Worm (Caenorhabditis elegans) whole organism, L3 larva: ENCODE measurements around the gene M162.5.

Experiments
- R02D3.7 ChIP-seq: fragments of 150-350 bp; optimal IDR thresholded peaks from 2 replicates; lab custom pipeline; 2014; ENCODE audit warnings: missing biosample characterization, missing genetic modification characterization
- aly-2 ChIP-seq: fragments of 150-350 bp; optimal IDR thresholded peaks from 2 replicates; lab custom pipeline; 2014; ENCODE audit warnings: missing biosample characterization, missing genetic modification characterization
- ama-1 ChIP-seq: fragments of 150-350 bp; optimal IDR thresholded peaks from 2 replicates; lab custom pipeline; 2018
- ceh-16 ChIP-seq: sonication (generic microtip); optimal IDR thresholded peaks from 2 replicates; lab custom pipeline; 2017; ENCODE audit warnings: missing biosample characterization, missing genetic modification characterization
- ceh-28 ChIP-seq: fragments of 150-350 bp; optimal IDR thresholded peaks from 2 replicates; lab custom pipeline; 2014; ENCODE audit warnings: missing biosample characterization, missing genetic modification reagents, missing genetic modification characterization
- ceh-82 ChIP-seq: fragments of 150-350 bp; optimal IDR thresholded peaks from 2 replicates; lab custom pipeline; 2014; ENCODE audit warnings: missing biosample characterization, missing genetic modification characterization
- ceh-9 ChIP-seq: sonication (generic microtip); optimal IDR thresholded peaks from 2 replicates; lab custom pipeline; 2018; ENCODE audit warnings: missing biosample characterization, missing genetic modification characterization
- egl-27 ChIP-seq: sonication (generic microtip); optimal IDR thresholded peaks from 4 replicates; lab custom pipeline; 2017; ENCODE audit warnings: missing biosample characterization, missing genetic modification reagents, missing genetic modification characterization
- elt-1 ChIP-seq: fragments of 150-350 bp; optimal IDR thresholded peaks from 2 replicates; lab custom pipeline; 2014; ENCODE audit warnings: missing biosample characterization, missing genetic modification characterization
- elt-2 ChIP-seq: sonication (generic microtip); optimal IDR thresholded peaks from 2 replicates; lab custom pipeline; 2016; ENCODE audit warnings: missing genetic modification reagents, mild to moderate bottlenecking, missing genetic modification characterization, missing compliant biosample characterization
- eor-1 ChIP-seq, 2 experiments: fragments of 150-350 bp; optimal IDR thresholded peaks; 2 replicates each; lab custom pipeline; 2014 to 2018; ENCODE audit warnings: missing biosample characterization in 2 of 2, missing genetic modification characterization in 2 of 2
- fkh-10 ChIP-seq: sonication (generic microtip); optimal IDR thresholded peaks from 2 replicates; lab custom pipeline; 2017; ENCODE audit warnings: missing biosample characterization, missing genetic modification reagents, missing genetic modification characterization
- fos-1 ChIP-seq: fragments of 150-350 bp; optimal IDR thresholded peaks from 2 replicates; lab custom pipeline; 2014; ENCODE audit warnings: missing biosample characterization, missing genetic modification characterization
- hmg-11 ChIP-seq: sonication (generic microtip); optimal IDR thresholded peaks from 2 replicates; lab custom pipeline; 2016; ENCODE audit warnings: missing genetic modification characterization, missing compliant biosample characterization
- lin-15B ChIP-seq: fragments of 150-350 bp; optimal IDR thresholded peaks from 2 replicates; lab custom pipeline; 2014; ENCODE audit warnings: missing biosample characterization, missing genetic modification characterization
- lsy-12 ChIP-seq: sonication (generic microtip); optimal IDR thresholded peaks from 2 replicates; lab custom pipeline; 2016; ENCODE audit warnings: mild to moderate bottlenecking, missing genetic modification characterization, missing compliant biosample characterization
- mdl-1 ChIP-seq: fragments of 150-350 bp; optimal IDR thresholded peaks from 2 replicates; lab custom pipeline; 2014; ENCODE audit warnings: missing biosample characterization, missing genetic modification characterization
- nfya-1 ChIP-seq: sonication (generic microtip); optimal IDR thresholded peaks from 2 replicates; lab custom pipeline; 2017; ENCODE audit warnings: missing genetic modification characterization, mild to moderate bottlenecking, missing compliant biosample characterization, antibody characterized with exemption, moderate library complexity; ENCODE audit not compliant: insufficient read depth
- nhr-11 ChIP-seq: fragments of 150-350 bp; optimal IDR thresholded peaks from 2 replicates; lab custom pipeline; 2014; ENCODE audit warnings: missing biosample characterization, missing genetic modification characterization
- nhr-12 ChIP-seq: fragments of 150-350 bp; optimal IDR thresholded peaks from 2 replicates; lab custom pipeline; 2014; ENCODE audit warnings: missing biosample characterization, missing genetic modification characterization
- nhr-23 ChIP-seq: fragments of 150-350 bp; optimal IDR thresholded peaks from 2 replicates; lab custom pipeline; 2014; ENCODE audit warnings: missing biosample characterization, missing genetic modification reagents, missing genetic modification characterization
- nhr-76 ChIP-seq: fragments of 150-350 bp; sonication (generic microtip); optimal IDR thresholded peaks from 5 replicates; lab custom pipeline; 2014; ENCODE audit warnings: missing biosample characterization, missing genetic modification characterization
- pqm-1 ChIP-seq: fragments of 150-350 bp; optimal IDR thresholded peaks from 2 replicates; lab custom pipeline; 2017; ENCODE audit warnings: missing biosample characterization, missing genetic modification characterization, inconsistent platforms
- sea-2 ChIP-seq: fragments of 150-350 bp; sonication (generic microtip); optimal IDR thresholded peaks from 4 replicates; lab custom pipeline; 2014; ENCODE audit warnings: missing biosample characterization, missing genetic modification reagents, missing genetic modification characterization
- tbx-2 ChIP-seq: sonication (generic microtip); optimal IDR thresholded peaks from 2 replicates; lab custom pipeline; 2016; ENCODE audit warnings: mild to moderate bottlenecking, missing genetic modification characterization, missing compliant biosample characterization
- unc-39 ChIP-seq: sonication (generic microtip); optimal IDR thresholded peaks from 4 replicates; lab custom pipeline; 2017; ENCODE audit warnings: missing biosample characterization, missing genetic modification characterization
- zag-1 ChIP-seq: fragments of 150-350 bp; optimal IDR thresholded peaks from 2 replicates; lab custom pipeline; 2014; ENCODE audit warnings: missing biosample characterization, missing genetic modification characterization
- ztf-4 ChIP-seq: fragments of 150-350 bp; optimal IDR thresholded peaks from 2 replicates; lab custom pipeline; 2014; ENCODE audit warnings: missing biosample characterization, missing genetic modification characterization

Gene M162.5

DNA sequence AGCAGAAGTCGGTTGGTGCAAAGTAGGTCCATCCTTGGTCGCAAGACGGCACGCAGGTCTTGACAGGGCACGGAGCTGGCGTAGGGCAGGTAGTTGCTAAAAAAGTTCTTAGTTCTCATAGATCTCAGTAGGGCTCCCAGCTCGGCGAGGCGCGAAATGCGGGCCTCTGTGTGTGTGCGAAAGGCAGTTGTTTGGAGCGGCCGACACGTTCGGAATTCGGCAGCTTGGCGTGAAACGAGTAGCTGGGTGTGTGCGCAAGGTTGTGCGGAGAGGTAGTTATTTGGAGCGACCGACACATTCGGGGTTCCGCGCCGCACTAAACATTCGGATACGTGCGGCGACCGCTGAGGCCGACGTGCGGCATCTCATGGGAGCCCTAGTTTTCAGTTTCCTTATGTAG is 8.0 kb upstream of the M162.5 start:
- no peak for TF ChIP-seq R02D3.7
- TF ChIP-seq ceh-9, result no peak
- TF ChIP-seq unc-39 (tag; lab: Kevin White, UChicago), result no peak
- no peak for TF ChIP-seq aly-2 (tag; lab: Kevin White, UChicago)
- TF ChIP-seq pqm-1 (tag; lab: Kevin White, UChicago), result no peak
- TF ChIP-seq ztf-4 (tag; lab: Kevin White, UChicago), result no peak
- no peak for TF ChIP-seq ceh-82 (tag; lab: Kevin White, UChicago)
- TF ChIP-seq lsy-12 (tag; lab: Kevin White, UChicago), result no peak
- no peak for TF ChIP-seq sea-2

- TF ChIP-seq aly-2 (tag; lab: Kevin White, UChicago) (no peak), lin-15B (tag; lab: Kevin White, UChicago) (no peak), elt-2 (peak; percentile 60)
Observed at ce11 chrV:19754331-19754730, 6.5 kb upstream of the M162.5 start.

ce11 chrV:19755260-19755659 is 5.6 kb upstream of the M162.5 start, which contains the start of gene clec-50:
Gene clec-50 (minus strand): TSS chrV:19755368.
- peak; percentile 86 for TF ChIP-seq elt-2
- TF ChIP-seq pqm-1 (tag; lab: Kevin White, UChicago), result peak; percentile 82
- TF ChIP-seq zag-1 (tag; lab: Kevin White, UChicago), result no peak
- TF ChIP-seq nhr-12 (tag; lab: Kevin White, UChicago), result no peak

ce11 chrV:19756253-19756652 is 4.6 kb upstream of the M162.5 start, which contains the start of gene W04E12.9:
Gene W04E12.9 (plus strand): TSS chrV:19756553.
- TF ChIP-seq pqm-1 (tag; lab: Kevin White, UChicago), result no peak
- TF ChIP-seq nhr-11 (tag; lab: Kevin White, UChicago), result no peak
- TF ChIP-seq tbx-2, result no peak
- no peak for TF ChIP-seq nhr-76 (tag; lab: Kevin White, UChicago)
- no peak for TF ChIP-seq ceh-9
- no peak for TF ChIP-seq R02D3.7
- TF ChIP-seq elt-1, result no peak
- TF ChIP-seq egl-27 (tag; lab: Kevin White, UChicago), result no peak
- no peak for TF ChIP-seq ceh-82 (tag; lab: Kevin White, UChicago)
- TF ChIP-seq ama-1 (lab: Kevin White, UChicago), result no peak
- TF ChIP-seq fos-1 (tag; lab: Kevin White, UChicago), result no peak
- no peak for TF ChIP-seq hmg-11 (tag; lab: Kevin White, UChicago)
- TF ChIP-seq, all 47 proteins: peak for 0

ce11 chrV:19759282-19759681 is 1.6 kb upstream of the M162.5 start:
- TF ChIP-seq tbx-2, result no peak
- no peak for TF ChIP-seq nhr-23 (tag; lab: Kevin White, UChicago)

- TF ChIP-seq nfya-1 (peak; percentile 62), ceh-28 (tag; lab: Kevin White, UChicago) (no peak)
Observed at ce11 chrV:19767719-19768118, 6.9 kb downstream of the M162.5 start.

DNA sequence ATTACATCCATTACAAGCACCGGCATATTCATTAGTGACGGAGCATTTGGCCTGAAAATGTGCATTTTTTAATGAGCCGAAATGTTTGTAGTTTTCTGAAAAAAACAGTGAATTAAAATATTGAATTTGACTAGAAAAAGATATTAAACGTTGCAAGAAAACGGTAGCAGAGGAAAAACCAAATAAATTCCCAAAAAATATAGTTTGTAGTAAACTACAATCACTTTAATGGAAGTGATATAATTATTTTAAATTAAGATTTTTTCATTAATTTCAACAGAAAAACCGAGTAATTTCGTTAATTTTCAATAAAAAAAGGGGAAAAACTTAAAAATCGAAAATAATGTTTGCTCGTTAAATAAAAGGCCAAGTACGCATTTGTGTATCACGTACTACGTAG is 10.8 kb downstream of the M162.5 start, which contains the start of gene M162.15:
M162.15 (minus strand) TSS at position 101 of the 400 bp plus-strand sequence.
- TF ChIP-seq ama-1 (lab: Kevin White, UChicago) (no peak), nfya-1 (no peak), elt-2 (no peak), ceh-82 (tag; lab: Kevin White, UChicago) (no peak), egl-27 (tag; lab: Kevin White, UChicago) (no peak), eor-1 (tag; optimal IDR thresholded peaks at IDR 0.05; lab: Kevin White, UChicago) (no peak), elt-1 (no peak), fkh-10 (GFP tag; lab: Kevin White, UChicago) (no peak), zag-1 (tag; lab: Kevin White, UChicago) (no peak), ceh-16 (no peak)

DNA sequence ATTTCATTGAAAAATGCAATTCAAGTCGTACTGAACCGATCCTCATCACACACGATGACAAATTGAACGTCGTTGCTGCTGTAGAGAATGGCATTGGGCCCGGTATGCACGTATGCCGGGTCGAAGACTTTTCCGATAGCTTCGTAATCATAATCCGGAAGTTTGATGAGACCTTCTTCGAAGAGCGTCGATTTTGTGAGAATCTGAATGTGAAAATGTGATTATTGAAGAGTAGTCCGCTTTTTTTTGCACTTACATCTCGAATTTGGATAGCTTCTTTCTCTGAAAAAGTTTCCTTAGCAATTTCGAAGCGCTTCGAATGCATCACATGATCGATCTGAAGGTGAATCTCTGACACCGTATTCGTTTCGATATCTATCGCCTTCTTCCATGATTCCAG is 16.4 kb downstream of the M162.5 start, which contains the start of gene fbxa-118:
fbxa-118 (minus strand) TSS at position 101 of the 400 bp plus-strand sequence.
- TF ChIP-seq nhr-11 (tag; lab: Kevin White, UChicago) (no peak), mdl-1 (tag; lab: Kevin White, UChicago) (no peak)
